Worm (Caenorhabditis elegans) whole organism, L4 larva: ENCODE data around the gene tut-2.

Source experiments
- F37D6.2 ChIP-seq: sonication (generic microtip); optimal IDR thresholded peaks from 2 replicates; lab custom pipeline; 2016; ENCODE audit warnings: mild to moderate bottlenecking, missing genetic modification characterization, missing compliant biosample characterization
- T20F7.1 ChIP-seq: fragments of 200-800 bp; sonication (Bioruptor generic); optimal IDR thresholded peaks from 2 replicates; lab custom pipeline; 2018; ENCODE audit warnings: mild to moderate bottlenecking, missing genetic modification characterization, missing compliant biosample characterization
- dpl-1 ChIP-seq: fragments of 150-350 bp; optimal IDR thresholded peaks from 2 replicates; lab custom pipeline; 2014; ENCODE audit warnings: missing biosample characterization, missing genetic modification reagents, missing genetic modification characterization
- duxl-1 ChIP-seq: sonication (generic microtip); optimal IDR thresholded peaks from 2 replicates; lab custom pipeline; 2016; ENCODE audit warnings: mild to moderate bottlenecking, missing genetic modification characterization, moderate library complexity, missing compliant biosample characterization; ENCODE audit not compliant: poor library complexity
- dve-1 ChIP-seq: sonication (generic microtip); optimal IDR thresholded peaks from 2 replicates; lab custom pipeline; 2017; ENCODE audit warnings: antibody characterized with exemption, mild to moderate bottlenecking, missing genetic modification characterization, missing compliant biosample characterization; ENCODE audit not compliant: insufficient read depth
- nhr-77 ChIP-seq: fragments of 150-350 bp; optimal IDR thresholded peaks from 2 replicates; lab custom pipeline; 2014; ENCODE audit warnings: missing biosample characterization, missing genetic modification characterization

- TF ChIP-seq F37D6.2 (tag; lab: Kevin White, UChicago) (no peak), T20F7.1 (GFP tag; lab: Kevin White, UChicago) (no peak), nhr-77 (tag; lab: Kevin White, UChicago) (no peak), duxl-1 (no peak), dpl-1 (GFP tag; lab: Kevin White, UChicago) (no peak), dve-1 (tag; lab: Kevin White, UChicago) (no peak)
Observed at ce11 chrV:10672601-10673000, 14.6 kb downstream of the tut-2 start.
